Fruit fly (Drosophila melanogaster) whole organism, prepupa: Measurements from ENCODE around the gene mRpL45.
A peak's percentile ranks its signal among the peaks of the same experiment; 100 is the strongest.

ENCODE experiments used
- CG10631 ChIP-seq: fragments of 200-800 bp; sonication (Bioruptor generic); optimal IDR thresholded peaks from 2 replicates; lab custom pipeline; 2016; ENCODE audit warnings: missing biosample characterization, missing genetic modification characterization
- CG10669 ChIP-seq: fragments of 200-800 bp; sonication (Bioruptor generic); optimal IDR thresholded peaks from 3 replicates; lab custom pipeline; 2018; ENCODE audit warnings: missing biosample characterization, mild to moderate bottlenecking, missing genetic modification characterization, moderate library complexity
- CG11294 ChIP-seq: fragments of 200-800 bp; sonication (Bioruptor generic); IDR thresholded peaks from 2 replicates; pipeline ENCODE4 v1.3.6; 2022; ENCODE audit warnings: missing biosample characterization, missing genetic modification characterization
- CG11762 ChIP-seq: fragments of 200-800 bp; sonication (Bioruptor generic); optimal IDR thresholded peaks from 3 replicates; lab custom pipeline; 2016; ENCODE audit warnings: missing biosample characterization, missing genetic modification characterization; ENCODE audit not compliant: insufficient read depth
- CG11902 ChIP-seq: fragments of 200-800 bp; sonication (Bioruptor generic); optimal IDR thresholded peaks from 3 replicates; lab custom pipeline; 2016; ENCODE audit warnings: missing biosample characterization, missing genetic modification characterization
- CG15336 ChIP-seq: fragments of 200-800 bp; sonication (Bioruptor generic); IDR thresholded peaks from 2 replicates; pipeline ENCODE4 v1.3.6; 2022; ENCODE audit warnings: missing biosample characterization, missing genetic modification characterization
- CG1621 ChIP-seq: fragments of 200-800 bp; sonication (Bioruptor generic); optimal IDR thresholded peaks from 3 replicates; lab custom pipeline; 2018; ENCODE audit warnings: missing biosample characterization, mild to moderate bottlenecking, missing genetic modification characterization
- CG31627 ChIP-seq: fragments of 200-800 bp; sonication (Bioruptor generic); optimal IDR thresholded peaks from 3 replicates; lab custom pipeline; 2016; ENCODE audit warnings: missing biosample characterization, missing genetic modification characterization
- CG32006 ChIP-seq: fragments of 200-800 bp; sonication (Bioruptor generic); optimal IDR thresholded peaks from 3 replicates; lab custom pipeline; 2017; ENCODE audit warnings: missing biosample characterization, mild to moderate bottlenecking, missing genetic modification characterization
- CG34406 ChIP-seq: fragments of 200-800 bp; sonication (Bioruptor generic); optimal IDR thresholded peaks from 3 replicates; lab custom pipeline; 2016; ENCODE audit warnings: missing biosample characterization, missing genetic modification characterization
- CG3919 ChIP-seq: fragments of 200-800 bp; sonication (Bioruptor generic); optimal IDR thresholded peaks from 3 replicates; lab custom pipeline; 2016; ENCODE audit warnings: missing biosample characterization, missing genetic modification characterization
- CG4318 ChIP-seq: fragments of 200-800 bp; sonication (Bioruptor generic); optimal IDR thresholded peaks from 3 replicates; lab custom pipeline; 2017; ENCODE audit warnings: missing biosample characterization, mild to moderate bottlenecking, missing genetic modification characterization
- CG6276 ChIP-seq: fragments of 200-800 bp; sonication (Bioruptor generic); optimal IDR thresholded peaks from 2 replicates; lab custom pipeline; 2017; ENCODE audit warnings: missing biosample characterization, mild to moderate bottlenecking, missing genetic modification characterization
- CG6792 ChIP-seq: fragments of 200-800 bp; sonication (Bioruptor generic); optimal IDR thresholded peaks from 3 replicates; lab custom pipeline; 2016; ENCODE audit warnings: missing biosample characterization, missing genetic modification characterization
- CG6808 ChIP-seq: fragments of 200-800 bp; sonication (Bioruptor generic); optimal IDR thresholded peaks from 3 replicates; lab custom pipeline; 2017; ENCODE audit warnings: missing biosample characterization, missing genetic modification characterization, mild to moderate bottlenecking, moderate library complexity, missing genetic modification reagents
- CG6854 ChIP-seq: fragments of 200-800 bp; sonication (Bioruptor generic); optimal IDR thresholded peaks from 2 replicates; lab custom pipeline; 2017; ENCODE audit warnings: missing biosample characterization, mild to moderate bottlenecking, missing genetic modification characterization
- CG8119 ChIP-seq: fragments of 200-800 bp; sonication (Bioruptor generic); IDR thresholded peaks from 3 replicates; pipeline ENCODE4 v1.3.6; 2022; ENCODE audit warnings: missing biosample characterization, missing genetic modification characterization
- CG8319 ChIP-seq: fragments of 200-800 bp; sonication (Bioruptor generic); optimal IDR thresholded peaks from 3 replicates; lab custom pipeline; 2016; ENCODE audit warnings: missing biosample characterization, missing genetic modification characterization
- CG8632 ChIP-seq: fragments of 200-800 bp; sonication (Bioruptor generic); optimal IDR thresholded peaks from 3 replicates; lab custom pipeline; 2016; ENCODE audit warnings: missing biosample characterization, missing genetic modification characterization
- CG9139 ChIP-seq: fragments of 200-800 bp; sonication (Bioruptor generic); optimal IDR thresholded peaks from 3 replicates; lab custom pipeline; 2017; ENCODE audit warnings: missing biosample characterization, mild to moderate bottlenecking, missing genetic modification characterization
- Eip75B ChIP-seq: fragments of 200-800 bp; sonication (Bioruptor generic); optimal IDR thresholded peaks from 3 replicates; lab custom pipeline; 2016; ENCODE audit warnings: missing biosample characterization, missing genetic modification characterization
- Eip78C ChIP-seq: fragments of 200-800 bp; sonication (Bioruptor generic); peaks from one replicate; lab custom pipeline; 2016; ENCODE audit warnings: missing biosample characterization, missing genetic modification characterization
- Eip93F ChIP-seq: fragments of 200-800 bp; sonication (Bioruptor generic); optimal IDR thresholded peaks from 2 replicates; lab custom pipeline; 2016; ENCODE audit warnings: missing biosample characterization, mild to moderate bottlenecking, missing genetic modification characterization
- Ets21C ChIP-seq: fragments of 200-800 bp; sonication (Bioruptor generic); optimal IDR thresholded peaks from 3 replicates; lab custom pipeline; 2016; ENCODE audit warnings: missing biosample characterization, missing genetic modification characterization
- Ets96B ChIP-seq: fragments of 200-800 bp; optimal IDR thresholded peaks from 2 replicates; lab custom pipeline; 2019; ENCODE audit warnings: missing biosample characterization, mild to moderate bottlenecking, missing genetic modification characterization, moderate library complexity
- Gug ChIP-seq: fragments of 200-800 bp; sonication (Bioruptor generic); IDR thresholded peaks from 2 replicates; pipeline ENCODE4 v1.3.6; 2022; ENCODE audit warnings: missing biosample characterization, missing genetic modification characterization
- Hr38 ChIP-seq: sonication (Bioruptor generic); optimal IDR thresholded peaks from 2 replicates; lab custom pipeline; 2016; ENCODE audit warnings: missing biosample characterization, missing genetic modification characterization
- Hr39 ChIP-seq: fragments of 200-800 bp; sonication (Bioruptor generic); optimal IDR thresholded peaks from 2 replicates; lab custom pipeline; 2016; ENCODE audit warnings: missing biosample characterization, missing genetic modification characterization
- Hr4 ChIP-seq: fragments of 200-800 bp; sonication (Bioruptor generic); optimal IDR thresholded peaks from 3 replicates; lab custom pipeline; 2016; ENCODE audit warnings: missing biosample characterization, missing genetic modification characterization
- Lpt ChIP-seq: fragments of 200-800 bp; sonication (Bioruptor generic); optimal IDR thresholded peaks from 3 replicates; lab custom pipeline; 2016; ENCODE audit warnings: missing biosample characterization, missing genetic modification characterization
- Met ChIP-seq: fragments of 200-800 bp; sonication (Bioruptor generic); optimal IDR thresholded peaks from 3 replicates; lab custom pipeline; 2016; ENCODE audit warnings: missing biosample characterization, missing genetic modification characterization
- OdsH ChIP-seq: fragments of 200-800 bp; sonication (Bioruptor generic); optimal IDR thresholded peaks from 3 replicates; lab custom pipeline; 2016; ENCODE audit warnings: missing biosample characterization, missing genetic modification characterization
- Sox14 ChIP-seq: fragments of 200-800 bp; sonication (Bioruptor generic); optimal IDR thresholded peaks from 3 replicates; lab custom pipeline; 2016; ENCODE audit warnings: missing biosample characterization, missing genetic modification characterization
- Sox15 ChIP-seq: fragments of 200-800 bp; sonication (Bioruptor generic); optimal IDR thresholded peaks from 3 replicates; lab custom pipeline; 2016; ENCODE audit warnings: missing biosample characterization, missing genetic modification characterization
- acj6 ChIP-seq: fragments of 200-800 bp; sonication (Bioruptor generic); optimal IDR thresholded peaks from 3 replicates; lab custom pipeline; 2016; ENCODE audit warnings: missing biosample characterization, missing genetic modification characterization
- cyc ChIP-seq: fragments of 200-800 bp; sonication (Bioruptor generic); optimal IDR thresholded peaks from 3 replicates; lab custom pipeline; 2016; ENCODE audit warnings: missing biosample characterization, missing genetic modification characterization
- dac ChIP-seq: fragments of 200-800 bp; sonication (Bioruptor generic); optimal IDR thresholded peaks from 2 replicates; lab custom pipeline; 2017; ENCODE audit warnings: missing biosample characterization, mild to moderate bottlenecking, missing genetic modification characterization
- eg ChIP-seq: fragments of 200-800 bp; sonication (Bioruptor generic); IDR thresholded peaks from 3 replicates; pipeline ENCODE4 v1.3.6; 2022; ENCODE audit warnings: missing biosample characterization, missing genetic modification characterization
- esn ChIP-seq: fragments of 200-800 bp; sonication (Bioruptor generic); optimal IDR thresholded peaks from 2 replicates; lab custom pipeline; 2016; ENCODE audit warnings: missing biosample characterization, mild to moderate bottlenecking, missing genetic modification characterization, moderate library complexity
- fd59A ChIP-seq: fragments of 200-800 bp; sonication (Bioruptor generic); optimal IDR thresholded peaks from 2 replicates; lab custom pipeline; 2017; ENCODE audit warnings: missing biosample characterization, mild to moderate bottlenecking, missing genetic modification characterization, missing genetic modification reagents
- net ChIP-seq: fragments of 200-800 bp; sonication (Bioruptor generic); optimal IDR thresholded peaks from 3 replicates; lab custom pipeline; 2016; ENCODE audit warnings: missing biosample characterization, missing genetic modification characterization
- pdm3 ChIP-seq: fragments of 200-800 bp; sonication (Bioruptor generic); optimal IDR thresholded peaks from 3 replicates; lab custom pipeline; 2016; ENCODE audit warnings: missing biosample characterization, missing genetic modification characterization
- salr ChIP-seq, 2 experiments: fragments of 200-800 bp; sonication (Bioruptor generic); optimal IDR thresholded peaks; 3 replicates each; lab custom pipeline; 2016 to 2018; ENCODE audit warnings: missing biosample characterization in 2 of 2, missing genetic modification characterization in 2 of 2, mild to moderate bottlenecking in 1 of 2
- spab ChIP-seq: fragments of 200-800 bp; sonication (Bioruptor generic); optimal IDR thresholded peaks from 2 replicates; lab custom pipeline; 2017; ENCODE audit warnings: missing biosample characterization, mild to moderate bottlenecking, missing genetic modification characterization, missing genetic modification reagents
- ss ChIP-seq, 2 experiments: fragments of 200-800 bp; sonication (Bioruptor generic); optimal IDR thresholded peaks; 2 replicates in 1 of 2; 3 replicates in 1 of 2; lab custom pipeline; 2017 to 2018; ENCODE audit warnings: mild to moderate bottlenecking in 2 of 2, missing biosample characterization in 2 of 2, missing genetic modification characterization in 2 of 2, moderate library complexity in 1 of 2
- svp ChIP-seq: fragments of 200-800 bp; sonication (Bioruptor generic); peaks from one replicate; lab custom pipeline; 2016; ENCODE audit warnings: missing biosample characterization, missing genetic modification characterization
- topi ChIP-seq: fragments of 200-800 bp; sonication (Bioruptor generic); optimal IDR thresholded peaks from 3 replicates; lab custom pipeline; 2016; ENCODE audit warnings: missing biosample characterization, missing genetic modification characterization

mRpL45 gene

dm6 chr3R:22626842-22627392, 8.6 kb downstream of the mRpL45 start (continued):
- peak; percentile 43 to 77 for TF ChIP-seq salr (GFP tag; optimal IDR thresholded peaks at IDR 0.05; lab: Kevin White, UChicago)
- TF ChIP-seq dac (GFP tag; lab: Kevin White, UChicago), result peak; percentile 64
- peak; percentile 19 for TF ChIP-seq acj6
- TF ChIP-seq CG11294 (GFP tag; lab: Robert Waterston, UW), result peak; percentile 38; the same call in 1 of the 2 replicates
- TF ChIP-seq Lpt (GFP tag; lab: Kevin White, UChicago), result peak; percentile 88
- peak; percentile 96 for TF ChIP-seq eg (GFP tag; lab: Robert Waterston, UW)
- peak; percentile 43 for TF ChIP-seq pdm3
- TF ChIP-seq Eip75B, result peak; percentile 66
- TF ChIP-seq CG6808 (GFP tag; lab: Kevin White, UChicago), result peak; percentile 93
- TF ChIP-seq CG6276 (GFP tag; lab: Kevin White, UChicago), result peak; percentile 96
- peak; percentile 2 for TF ChIP-seq CG8319 (GFP tag; lab: Kevin White, UChicago)
- no peak for TF ChIP-seq CG31627 (GFP tag; lab: Kevin White, UChicago)
- TF ChIP-seq CG6854, result peak; percentile 55
- peak; percentile 58 for TF ChIP-seq CG34406 (GFP tag; lab: Kevin White, UChicago)
- peak; percentile 91 for TF ChIP-seq Ets96B (tag; lab: Kevin White, UChicago)
- TF ChIP-seq Hr38 (GFP tag; lab: Kevin White, UChicago), result no peak
- peak; percentile 69 for TF ChIP-seq Sox14 (GFP tag; lab: Kevin White, UChicago)
- no peak for TF ChIP-seq topi (GFP tag; lab: Kevin White, UChicago)
- no peak for TF ChIP-seq Eip78C (GFP tag; lab: Kevin White, UChicago)
- peak; percentile 44 for TF ChIP-seq CG6792 (GFP tag; lab: Kevin White, UChicago)
- peak; percentile 41 for TF ChIP-seq OdsH (GFP tag; lab: Kevin White, UChicago)
- TF ChIP-seq ss (GFP tag; optimal IDR thresholded peaks at IDR 0.05; lab: Kevin White, UChicago), result peak; percentile 96
- TF ChIP-seq CG10669 (GFP tag; lab: Kevin White, UChicago), result peak; percentile 78
- no peak for TF ChIP-seq CG4318 (GFP tag; lab: Kevin White, UChicago)
- TF ChIP-seq Ets21C (GFP tag; lab: Kevin White, UChicago), result no peak
- TF ChIP-seq cyc (GFP tag; lab: Kevin White, UChicago), result no peak
- TF ChIP-seq CG3919 (GFP tag; lab: Kevin White, UChicago), result peak; percentile 62
- peak; percentile 49 for TF ChIP-seq Hr4
- TF ChIP-seq esn (GFP tag; lab: Kevin White, UChicago), result peak; percentile 32
- TF ChIP-seq Met (GFP tag; lab: Kevin White, UChicago), result peak; percentile 45
- TF ChIP-seq CG8632 (GFP tag; lab: Kevin White, UChicago), result peak; percentile 56
- TF ChIP-seq CG8119 (GFP tag; lab: Robert Waterston, UW), result peak; percentile 90
- peak; percentile 70 for TF ChIP-seq CG32006 (GFP tag; lab: Kevin White, UChicago)
- TF ChIP-seq Sox15 (GFP tag; lab: Kevin White, UChicago), result no peak
- peak; percentile 89 for TF ChIP-seq CG15336 (GFP tag; lab: Robert Waterston, UW)

- TF ChIP-seq CG15336 (GFP tag; lab: Robert Waterston, UW), result peak; percentile 27; the same call in 1 of the 2 replicates
- no peak for TF ChIP-seq spab (GFP tag; lab: Kevin White, UChicago)
- TF ChIP-seq Hr4, result peak; percentile 51
- no peak for TF ChIP-seq fd59A (GFP tag; lab: Kevin White, UChicago)
- TF ChIP-seq Sox15 (GFP tag; lab: Kevin White, UChicago), result peak; percentile 70
- peak; percentile 72 for TF ChIP-seq CG6792 (GFP tag; lab: Kevin White, UChicago)
- peak; percentile 79 for TF ChIP-seq acj6
- peak; percentile 94 for TF ChIP-seq Hr39 (GFP tag; lab: Kevin White, UChicago)
- TF ChIP-seq CG31627 (GFP tag; lab: Kevin White, UChicago), result peak; percentile 95
- TF ChIP-seq Eip75B, result peak; percentile 44
- TF ChIP-seq Gug, result no peak
- peak; percentile 44 for TF ChIP-seq net (GFP tag; lab: Kevin White, UChicago)
- peak; percentile 75 for TF ChIP-seq CG34406 (GFP tag; lab: Kevin White, UChicago)
- TF ChIP-seq CG11902 (GFP tag; lab: Kevin White, UChicago), result peak; percentile 8
- no peak for TF ChIP-seq CG10669 (GFP tag; lab: Kevin White, UChicago)
- TF ChIP-seq svp, result peak; percentile 79
- no peak for TF ChIP-seq CG11762 (GFP tag; lab: Kevin White, UChicago)
- no peak for TF ChIP-seq CG9139 (GFP tag; lab: Kevin White, UChicago)
- TF ChIP-seq CG32006 (GFP tag; lab: Kevin White, UChicago), result peak; percentile 29
- TF ChIP-seq Eip93F, result no peak
- no peak for TF ChIP-seq CG1621 (tag; lab: Kevin White, UChicago)
- no peak for TF ChIP-seq Hr38 (GFP tag; lab: Kevin White, UChicago)
- TF ChIP-seq cyc (GFP tag; lab: Kevin White, UChicago), result peak; percentile 48
- no peak for TF ChIP-seq Ets96B (tag; lab: Kevin White, UChicago)
- peak; percentile 36 for TF ChIP-seq CG10631
- no peak for TF ChIP-seq CG11294 (GFP tag; lab: Robert Waterston, UW)
- TF ChIP-seq CG6854, result no peak
Measured at dm6 chr3R:22627936-22628513, 9.7 kb downstream of the mRpL45 start.
